Worm (Caenorhabditis elegans): ENCODE measurements around the gene lgc-56.

- no peak for TF ChIP-seq syd-9 (tag; optimal IDR thresholded peaks at IDR 0.05)
- TF ChIP-seq T23F11.4 (GFP tag; optimal IDR thresholded peaks at IDR 0.05), result no peak
- TF ChIP-seq eyg-1 (tag; optimal IDR thresholded peaks at IDR 0.05), result no peak
- TF ChIP-seq ets-4 (tag; optimal IDR thresholded peaks at IDR 0.05), result no peak
Observed at ce11 chrII:5178609-5179008, 48.4 kb downstream of the lgc-56 start.

All from whole organism, late embryonic.